Fruit fly (Drosophila melanogaster) whole organism, prepupa: ENCODE data around the gene Alp13.

Experiments used
- CG6163 ChIP-seq: fragments of 200-800 bp; sonication (Bioruptor generic); IDR thresholded peaks from 3 replicates; pipeline ENCODE4 v1.3.6; 2022; ENCODE audit warnings: missing biosample characterization, missing genetic modification characterization
- CG6792 ChIP-seq: fragments of 200-800 bp; sonication (Bioruptor generic); optimal IDR thresholded peaks from 3 replicates; lab custom pipeline; 2016; ENCODE audit warnings: missing biosample characterization, missing genetic modification characterization
- CG6808 ChIP-seq: fragments of 200-800 bp; sonication (Bioruptor generic); optimal IDR thresholded peaks from 3 replicates; lab custom pipeline; 2017; ENCODE audit warnings: missing biosample characterization, missing genetic modification characterization, mild to moderate bottlenecking, moderate library complexity, missing genetic modification reagents
- Ets96B ChIP-seq: fragments of 200-800 bp; optimal IDR thresholded peaks from 2 replicates; lab custom pipeline; 2019; ENCODE audit warnings: missing biosample characterization, mild to moderate bottlenecking, missing genetic modification characterization, moderate library complexity
- OdsH ChIP-seq: fragments of 200-800 bp; sonication (Bioruptor generic); optimal IDR thresholded peaks from 3 replicates; lab custom pipeline; 2016; ENCODE audit warnings: missing biosample characterization, missing genetic modification characterization
- Sox14 ChIP-seq: fragments of 200-800 bp; sonication (Bioruptor generic); optimal IDR thresholded peaks from 3 replicates; lab custom pipeline; 2016; ENCODE audit warnings: missing biosample characterization, missing genetic modification characterization
- lz ChIP-seq: fragments of 200-800 bp; sonication (Bioruptor generic); optimal IDR thresholded peaks from 3 replicates; lab custom pipeline; 2016; ENCODE audit warnings: missing biosample characterization, missing genetic modification characterization
- svp ChIP-seq: fragments of 200-800 bp; sonication (Bioruptor generic); peaks from one replicate; lab custom pipeline; 2016; ENCODE audit warnings: missing biosample characterization, missing genetic modification characterization

DNA sequence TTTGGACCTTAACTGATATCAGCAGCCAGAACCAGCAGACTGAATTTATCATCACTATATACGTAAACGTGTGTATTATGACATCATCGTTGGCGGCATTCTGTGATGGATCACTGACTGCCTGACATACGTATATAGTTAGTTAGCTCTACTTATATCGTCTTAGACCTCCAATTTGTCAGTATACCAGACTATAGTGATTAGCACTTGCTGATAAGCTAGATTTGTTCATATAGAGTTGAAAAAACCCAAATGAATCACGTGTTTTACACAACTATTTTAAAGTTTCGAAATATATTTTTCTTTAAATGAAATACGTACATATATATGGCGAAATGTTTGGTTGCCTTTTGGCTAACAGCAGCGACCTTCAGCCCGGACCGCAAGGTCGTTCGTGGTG is 20.6 kb upstream of the Alp13 start:
- no peak for TF ChIP-seq OdsH
- no peak for TF ChIP-seq Ets96B (tag; lab: Kevin White, UChicago)
- TF ChIP-seq CG6808 (GFP tag; lab: Kevin White, UChicago), result no peak
- no peak for TF ChIP-seq lz (GFP tag; lab: Kevin White, UChicago)
- no peak for TF ChIP-seq Sox14
- no peak for TF ChIP-seq CG6792
- TF ChIP-seq CG6163 (GFP tag; lab: Robert Waterston, UW), result no peak
- no peak for TF ChIP-seq svp
